Worm (Caenorhabditis elegans) whole organism, L1 larva: ENCODE measurements around the gene T03F7.7.

Source experiments
- C04F5.9 ChIP-seq: sonication (generic microtip); optimal IDR thresholded peaks from 2 replicates; lab custom pipeline; 2016; ENCODE audit warnings: missing genetic modification characterization, missing compliant biosample characterization
- C16A3.4 ChIP-seq: fragments of 150-350 bp; optimal IDR thresholded peaks from 2 replicates; lab custom pipeline; 2014; ENCODE audit warnings: missing biosample characterization, missing genetic modification characterization
- C34B4.2 ChIP-seq: sonication (generic microtip); optimal IDR thresholded peaks from 2 replicates; lab custom pipeline; 2017; ENCODE audit warnings: mild to moderate bottlenecking, missing genetic modification characterization, missing compliant biosample characterization
- F16B12.6 ChIP-seq: fragments of 150-350 bp; optimal IDR thresholded peaks from 2 replicates; lab custom pipeline; 2014; ENCODE audit warnings: missing biosample characterization, missing genetic modification characterization
- alr-1 ChIP-seq: fragments of 200-800 bp; sonication (Bioruptor generic); optimal IDR thresholded peaks from 2 replicates; lab custom pipeline; 2018; ENCODE audit warnings: borderline replicate concordance, mild to moderate bottlenecking, missing genetic modification characterization, missing compliant biosample characterization
- ama-1 ChIP-seq: fragments of 150-350 bp; optimal IDR thresholded peaks from 2 replicates; lab custom pipeline; 2014
- ceh-8 ChIP-seq: fragments of 200-800 bp; sonication (Bioruptor generic); optimal IDR thresholded peaks from 2 replicates; lab custom pipeline; 2018; ENCODE audit warnings: mild to moderate bottlenecking, missing genetic modification characterization, moderate library complexity, missing compliant biosample characterization
- ceh-90 ChIP-seq: sonication (generic microtip); optimal IDR thresholded peaks from 2 replicates; lab custom pipeline; 2016; ENCODE audit warnings: missing genetic modification characterization, missing compliant biosample characterization
- dpl-1 ChIP-seq, 3 experiments: fragments of 150-350 bp in 2 of 3; sonication (generic microtip) in 1 of 3; optimal IDR thresholded peaks; 2 replicates each; lab custom pipeline; 2014 to 2017; ENCODE audit warnings: missing biosample characterization in 3 of 3, missing genetic modification characterization in 3 of 3, missing genetic modification reagents in 3 of 3
- dsc-1 ChIP-seq: sonication (generic microtip); optimal IDR thresholded peaks from 2 replicates; lab custom pipeline; 2016; ENCODE audit warnings: mild to moderate bottlenecking, missing genetic modification characterization, missing compliant biosample characterization
- efl-3 ChIP-seq: fragments of 200-800 bp; sonication (Bioruptor generic); optimal IDR thresholded peaks from 2 replicates; lab custom pipeline; 2018; ENCODE audit warnings: mild to moderate bottlenecking, missing genetic modification characterization, missing compliant biosample characterization
- egl-27 ChIP-seq, 2 experiments: fragments of 150-350 bp in 1 of 2; sonication (generic microtip); optimal IDR thresholded peaks; 3 replicates each; lab custom pipeline; 2017 to 2018; ENCODE audit warnings: missing biosample characterization in 2 of 2, missing genetic modification characterization in 2 of 2, missing genetic modification reagents in 2 of 2
- elt-2 ChIP-seq: sonication (generic microtip); optimal IDR thresholded peaks from 2 replicates; lab custom pipeline; 2016; ENCODE audit warnings: missing genetic modification characterization, mild to moderate bottlenecking, inconsistent platforms, missing compliant biosample characterization, missing genetic modification reagents
- ets-5 ChIP-seq: fragments of 200-800 bp; sonication (Bioruptor generic); IDR thresholded peaks from 2 replicates; pipeline ENCODE4 v1.3.6; 2022; ENCODE audit warnings: missing genetic modification characterization, missing compliant biosample characterization
- fkh-10 ChIP-seq: sonication (generic microtip); optimal IDR thresholded peaks from 2 replicates; lab custom pipeline; 2017; ENCODE audit warnings: missing biosample characterization, missing genetic modification reagents, missing genetic modification characterization
- hpl-2 ChIP-seq: fragments of 150-350 bp; optimal IDR thresholded peaks from 2 replicates; lab custom pipeline; 2014; ENCODE audit warnings: missing biosample characterization, missing genetic modification reagents, missing genetic modification characterization
- irx-1 ChIP-seq: sonication (generic microtip); optimal IDR thresholded peaks from 2 replicates; lab custom pipeline; 2016; ENCODE audit warnings: missing genetic modification characterization, missing compliant biosample characterization
- isw-1 ChIP-seq: fragments of 200-800 bp; sonication (Bioruptor generic); IDR thresholded peaks from 2 replicates; pipeline ENCODE4 v1.3.6; 2022; ENCODE audit warnings: missing genetic modification characterization, missing compliant biosample characterization
- jun-1 ChIP-seq: fragments of 150-350 bp; optimal IDR thresholded peaks from 2 replicates; lab custom pipeline; 2014; ENCODE audit warnings: missing biosample characterization, missing genetic modification reagents, missing genetic modification characterization
- lin-35 ChIP-seq, 2 experiments: fragments of 150-350 bp; optimal IDR thresholded peaks; 2 replicates each; lab custom pipeline; 2014; ENCODE audit warnings: missing biosample characterization in 2 of 2, missing genetic modification characterization in 2 of 2, missing genetic modification reagents in 2 of 2
- lir-3 ChIP-seq: sonication (generic microtip); optimal IDR thresholded peaks from 2 replicates; lab custom pipeline; 2016; ENCODE audit warnings: mild to moderate bottlenecking, missing genetic modification characterization, moderate library complexity, missing compliant biosample characterization; ENCODE audit not compliant: poor library complexity
- lsy-2 ChIP-seq, 2 experiments: fragments of 150-350 bp; optimal IDR thresholded peaks; 2 replicates each; lab custom pipeline; 2014; ENCODE audit warnings: missing biosample characterization in 2 of 2, missing genetic modification characterization in 2 of 2
- mab-9 ChIP-seq: fragments of 200-800 bp; sonication (Bioruptor generic); IDR thresholded peaks from 2 replicates; pipeline ENCODE4 v1.3.6; 2022; ENCODE audit warnings: missing genetic modification reagents, missing genetic modification characterization, missing compliant biosample characterization
- mef-2 ChIP-seq: fragments of 150-350 bp; optimal IDR thresholded peaks from 2 replicates; lab custom pipeline; 2014; ENCODE audit warnings: missing biosample characterization, missing genetic modification characterization
- nhr-11 ChIP-seq: fragments of 150-350 bp; optimal IDR thresholded peaks from 2 replicates; lab custom pipeline; 2014; ENCODE audit warnings: missing biosample characterization, missing genetic modification characterization
- nhr-12 ChIP-seq: sonication (generic microtip); optimal IDR thresholded peaks from 2 replicates; lab custom pipeline; 2017; ENCODE audit warnings: missing biosample characterization, missing genetic modification characterization
- nhr-19 ChIP-seq: fragments of 200-800 bp; sonication (Bioruptor generic); conservative IDR thresholded peaks from 2 replicates; pipeline ENCODE4 v1.3.6; 2022; ENCODE audit warnings: missing genetic modification characterization, missing compliant biosample characterization
- nhr-20 ChIP-seq: sonication (generic microtip); optimal IDR thresholded peaks from 2 replicates; lab custom pipeline; 2016; ENCODE audit warnings: mild to moderate bottlenecking, missing genetic modification characterization, missing compliant biosample characterization
- nhr-71 ChIP-seq: sonication (generic microtip); optimal IDR thresholded peaks from 2 replicates; lab custom pipeline; 2016; ENCODE audit warnings: mild to moderate bottlenecking, missing genetic modification characterization, moderate library complexity, missing compliant biosample characterization
- nhr-76 ChIP-seq: sonication (generic microtip); optimal IDR thresholded peaks from 2 replicates; lab custom pipeline; 2017; ENCODE audit warnings: missing biosample characterization, missing genetic modification characterization
- pag-3 ChIP-seq: sonication (generic microtip); optimal IDR thresholded peaks from 2 replicates; lab custom pipeline; 2017; ENCODE audit warnings: missing genetic modification characterization, mild to moderate bottlenecking, missing compliant biosample characterization, antibody characterized with exemption, borderline replicate concordance; ENCODE audit not compliant: insufficient read depth
- pax-3 ChIP-seq: fragments of 200-800 bp; sonication (Bioruptor generic); optimal IDR thresholded peaks from 2 replicates; lab custom pipeline; 2018; ENCODE audit warnings: mild to moderate bottlenecking, missing genetic modification characterization, moderate library complexity, missing compliant biosample characterization
- snpc-4 ChIP-seq: fragments of 150-350 bp; optimal IDR thresholded peaks from 2 replicates; lab custom pipeline; 2014; ENCODE audit warnings: missing biosample characterization, missing genetic modification characterization
- sox-4 ChIP-seq: sonication (generic microtip); optimal IDR thresholded peaks from 2 replicates; lab custom pipeline; 2016; ENCODE audit warnings: missing genetic modification characterization, missing compliant biosample characterization
- sup-37 ChIP-seq: fragments of 200-800 bp; sonication (Bioruptor generic); optimal IDR thresholded peaks from 2 replicates; lab custom pipeline; 2018; ENCODE audit warnings: mild to moderate bottlenecking, missing genetic modification characterization, missing compliant biosample characterization
- tlp-1 ChIP-seq: fragments of 150-350 bp; optimal IDR thresholded peaks from 2 replicates; lab custom pipeline; 2014; ENCODE audit warnings: missing biosample characterization, missing genetic modification characterization
- unc-30 ChIP-seq: sonication (generic microtip); optimal IDR thresholded peaks from 2 replicates; lab custom pipeline; 2017; ENCODE audit warnings: missing biosample characterization, missing genetic modification characterization
- unc-62 ChIP-seq: fragments of 150-350 bp; optimal IDR thresholded peaks from 2 replicates; lab custom pipeline; 2014; ENCODE audit warnings: missing biosample characterization, missing genetic modification reagents, missing genetic modification characterization
- unc-86 ChIP-seq: sonication (generic microtip); optimal IDR thresholded peaks from 2 replicates; lab custom pipeline; 2016; ENCODE audit warnings: missing genetic modification characterization, missing compliant biosample characterization
- zag-1 ChIP-seq: fragments of 150-350 bp; optimal IDR thresholded peaks from 2 replicates; lab custom pipeline; 2014; ENCODE audit warnings: missing biosample characterization, missing genetic modification characterization
- zip-4 ChIP-seq: fragments of 200-800 bp; sonication (Bioruptor generic); optimal IDR thresholded peaks from 2 replicates; lab custom pipeline; 2018; ENCODE audit warnings: mild to moderate bottlenecking, missing genetic modification characterization, moderate library complexity, missing compliant biosample characterization
- ztf-11 ChIP-seq, 2 experiments: sonication (generic microtip); optimal IDR thresholded peaks; 2 replicates each; lab custom pipeline; 2016 to 2017; ENCODE audit warnings: missing genetic modification characterization in 2 of 2, missing biosample characterization in 1 of 2, missing compliant biosample characterization in 1 of 2

Gene T03F7.7

DNA sequence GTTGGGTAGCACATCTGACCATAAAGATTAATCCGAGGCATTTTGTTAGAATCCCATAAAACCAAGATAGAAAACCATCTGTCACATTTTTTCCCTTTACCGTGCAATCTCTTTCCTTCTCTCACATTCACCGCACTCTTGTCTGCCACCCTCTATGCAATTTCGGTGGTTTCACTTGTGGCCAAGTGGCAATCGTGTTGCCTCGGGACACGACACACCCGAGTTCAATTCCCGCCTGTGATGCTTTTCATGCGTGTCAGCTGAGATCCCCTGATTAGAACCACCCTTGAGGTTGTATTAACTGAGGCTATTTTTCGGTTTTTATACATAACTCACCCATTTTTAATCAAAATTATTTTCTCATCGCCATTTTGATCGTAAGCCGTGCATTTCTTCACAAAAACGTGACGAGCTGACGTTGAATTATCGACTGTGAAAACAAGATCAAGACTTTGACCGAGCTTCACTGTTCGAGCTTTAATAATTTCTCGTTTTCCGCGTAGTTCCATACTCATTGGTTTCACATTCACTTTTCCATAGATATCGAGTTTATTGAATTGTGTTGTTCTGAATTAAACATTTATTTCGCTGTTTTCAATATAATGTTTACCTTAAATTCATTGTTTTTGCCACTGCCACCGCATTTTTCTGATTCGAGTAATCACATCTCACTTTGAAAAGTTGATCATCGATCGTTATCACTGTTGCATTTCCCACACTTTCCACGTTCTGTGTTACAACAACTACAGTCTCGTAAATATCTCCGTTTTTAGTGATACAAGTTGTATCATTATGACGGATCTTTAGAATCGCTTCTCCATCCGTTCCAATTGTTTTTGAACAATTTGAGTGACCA lies 3.0 kb downstream of the T03F7.7 start (continued):
- TF ChIP-seq isw-1 (no peak), lsy-2 (tag; optimal IDR thresholded peaks at IDR 0.05; lab: Kevin White, UChicago) (peak; percentile 62 to 81), alr-1 (no peak), ama-1 (no peak), pag-3 (tag; lab: Kevin White, UChicago) (no peak), ceh-8 (GFP tag; lab: Kevin White, UChicago) (peak; percentile 45), ceh-90 (tag; lab: Kevin White, UChicago) (no peak), sup-37 (peak; percentile 52), tlp-1 (no peak), hpl-2 (GFP tag; lab: Kevin White, UChicago) (peak; percentile 5), fkh-10 (peak; percentile 7), jun-1 (tag; lab: Kevin White, UChicago) (peak; percentile 82), efl-3 (peak; percentile 64), sox-4 (tag; lab: Kevin White, UChicago) (peak; percentile 16), nhr-71 (peak; percentile 80), elt-2 (tag; lab: Kevin White, UChicago) (peak; percentile 66), unc-30 (tag; lab: Kevin White, UChicago) (no peak), nhr-20 (tag; lab: Kevin White, UChicago) (peak; percentile 83), irx-1 (tag; lab: Kevin White, UChicago) (peak; percentile 57), pax-3 (tag; lab: Kevin White, UChicago) (peak; percentile 35), F16B12.6 (peak; percentile 3), C34B4.2 (tag; lab: Kevin White, UChicago) (no peak), C04F5.9 (tag; lab: Kevin White, UChicago) (no peak), unc-62 (no peak), nhr-76 (tag; lab: Kevin White, UChicago) (no peak), nhr-12 (tag; lab: Kevin White, UChicago) (no peak), nhr-19 (GFP tag; lab: Robert Waterston, UW) (peak; percentile 78), lir-3 (tag; lab: Kevin White, UChicago) (peak; percentile 48), lin-35 (GFP tag; optimal IDR thresholded peaks at IDR 0.05; lab: Kevin White, UChicago) (peak; percentile 42 to 82), mef-2 (tag; lab: Kevin White, UChicago) (no peak), ztf-11 (tag; optimal IDR thresholded peaks at IDR 0.05; lab: Kevin White, UChicago) (peak in 1 of 2 experiments; percentile 80), C16A3.4 (tag; lab: Kevin White, UChicago) (peak; percentile 81), snpc-4 (peak; percentile 70), zag-1 (tag; lab: Kevin White, UChicago) (no peak), unc-86 (tag; lab: Kevin White, UChicago) (peak; percentile 31), ets-5 (no peak), dpl-1 (GFP tag; optimal IDR thresholded peaks at IDR 0.05; lab: Kevin White, UChicago) (peak; percentile 16 to 52 (median 33)), zip-4 (GFP tag; lab: Kevin White, UChicago) (peak; percentile 51), mab-9 (GFP tag; lab: Robert Waterston, UW) (no peak), dsc-1 (tag; lab: Kevin White, UChicago) (peak; percentile 84), nhr-11 (tag; lab: Kevin White, UChicago) (no peak)

DNA sequence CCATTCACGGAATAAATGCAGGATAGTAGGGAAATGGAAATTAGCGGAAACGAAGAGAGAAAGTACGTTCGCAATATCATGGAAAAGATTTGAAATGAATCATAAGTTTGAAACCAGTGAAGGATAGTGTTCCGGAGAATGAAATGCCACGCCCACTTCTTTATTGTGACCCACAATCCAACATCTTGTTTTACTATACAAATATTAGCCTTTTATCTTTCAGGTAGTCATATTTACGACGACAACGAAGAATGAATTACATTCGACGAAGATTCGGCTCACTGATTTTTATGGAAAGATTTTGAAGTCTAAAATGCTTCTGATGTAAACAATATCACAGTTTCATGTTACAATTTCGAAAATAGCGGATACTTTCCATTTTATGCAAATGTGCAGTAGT lies 5.6 kb downstream of the T03F7.7 start, which contains the start of gene cutl-18:
cutl-18 (minus strand) TSS at position 101 of the 400 bp plus-strand sequence.
- TF ChIP-seq egl-27 (tag; optimal IDR thresholded peaks at IDR 0.05; lab: Kevin White, UChicago): no peak
